Worm (Caenorhabditis elegans) whole organism, L4 larva: ENCODE results near the gene srv-24.

Experiments used
- F10B5.3 ChIP-seq: sonication (generic microtip); optimal IDR thresholded peaks from 2 replicates; lab custom pipeline; 2016; ENCODE audit warnings: mild to moderate bottlenecking, missing genetic modification characterization, missing compliant biosample characterization
- F44E2.7 ChIP-seq: fragments of 200-800 bp; sonication (Bioruptor generic); IDR thresholded peaks from 2 replicates; pipeline ENCODE4 v2.1.2; 2022; ENCODE audit warnings: missing genetic modification characterization, missing compliant biosample characterization
- Y105C5A.15 ChIP-seq: fragments of 200-800 bp; sonication (Bioruptor generic); IDR thresholded peaks from 2 replicates; pipeline ENCODE4 v1.3.6; 2022; ENCODE audit warnings: missing genetic modification characterization, missing compliant biosample characterization
- Y5F2A.4 ChIP-seq: fragments of 200-800 bp; sonication (Bioruptor generic); optimal IDR thresholded peaks from 2 replicates; lab custom pipeline; 2018; ENCODE audit warnings: mild to moderate bottlenecking, missing genetic modification characterization, missing compliant biosample characterization
- ZK337.2 ChIP-seq: fragments of 200-800 bp; sonication (Bioruptor generic); IDR thresholded peaks from 2 replicates; pipeline ENCODE4 v1.3.6; 2022; ENCODE audit warnings: missing genetic modification reagents, missing genetic modification characterization, missing compliant biosample characterization
- aly-2 ChIP-seq: sonication (generic microtip); optimal IDR thresholded peaks from 2 replicates; lab custom pipeline; 2018; ENCODE audit warnings: missing biosample characterization, missing genetic modification characterization
- ceh-20 ChIP-seq: fragments of 200-800 bp; sonication (Bioruptor generic); IDR thresholded peaks from 2 replicates; pipeline ENCODE4 v1.3.6; 2022; ENCODE audit warnings: missing genetic modification reagents, missing genetic modification characterization, missing compliant biosample characterization
- ceh-28 ChIP-seq: fragments of 150-350 bp; optimal IDR thresholded peaks from 2 replicates; lab custom pipeline; 2014; ENCODE audit warnings: missing biosample characterization, missing genetic modification reagents, missing genetic modification characterization
- ceh-32 ChIP-seq: sonication (generic microtip); optimal IDR thresholded peaks from 2 replicates; lab custom pipeline; 2016; ENCODE audit warnings: mild to moderate bottlenecking, missing genetic modification characterization, missing compliant biosample characterization; ENCODE audit not compliant: poor library complexity
- ceh-44 ChIP-seq: fragments of 200-800 bp; sonication (Bioruptor generic); IDR thresholded peaks from 2 replicates; pipeline ENCODE4 v1.3.6; 2022; ENCODE audit warnings: missing genetic modification reagents, missing genetic modification characterization, missing compliant biosample characterization
- daf-16 ChIP-seq, 3 experiments: sonication (generic microtip); optimal IDR thresholded peaks; 2 replicates each; lab custom pipeline; 2016 to 2017; ENCODE audit warnings: missing genetic modification characterization in 3 of 3, missing genetic modification reagents in 3 of 3, mild to moderate bottlenecking in 2 of 3, missing compliant biosample characterization in 2 of 3, missing biosample characterization in 1 of 3, moderate library complexity in 1 of 3
- duxl-1 ChIP-seq: sonication (generic microtip); optimal IDR thresholded peaks from 2 replicates; lab custom pipeline; 2016; ENCODE audit warnings: mild to moderate bottlenecking, missing genetic modification characterization, moderate library complexity, missing compliant biosample characterization; ENCODE audit not compliant: poor library complexity
- dve-1 ChIP-seq: sonication (generic microtip); optimal IDR thresholded peaks from 2 replicates; lab custom pipeline; 2017; ENCODE audit warnings: antibody characterized with exemption, mild to moderate bottlenecking, missing genetic modification characterization, missing compliant biosample characterization; ENCODE audit not compliant: insufficient read depth
- hif-1 ChIP-seq, 2 experiments: sonication (generic microtip); optimal IDR thresholded peaks; 2 replicates each; lab custom pipeline; 2016 to 2017; ENCODE audit warnings: missing compliant biosample characterization in 2 of 2, missing genetic modification characterization in 2 of 2, missing genetic modification reagents in 2 of 2, missing genotype in 2 of 2, mild to moderate bottlenecking in 1 of 2
- hlh-11 ChIP-seq: fragments of 200-800 bp; sonication (Bioruptor generic); optimal IDR thresholded peaks from 2 replicates; lab custom pipeline; 2018; ENCODE audit warnings: mild to moderate bottlenecking, missing genetic modification characterization, missing compliant biosample characterization
- jun-1 ChIP-seq: fragments of 150-350 bp; optimal IDR thresholded peaks from 2 replicates; lab custom pipeline; 2014; ENCODE audit warnings: missing biosample characterization, missing genetic modification reagents, missing genetic modification characterization
- lin-1 ChIP-seq: fragments of 200-800 bp; sonication (Bioruptor generic); IDR thresholded peaks from 2 replicates; pipeline ENCODE4 v1.3.6; 2022; ENCODE audit warnings: missing genetic modification reagents, missing genetic modification characterization, missing compliant biosample characterization
- lin-15B ChIP-seq: fragments of 150-350 bp; sonication (generic microtip); optimal IDR thresholded peaks from 3 replicates; lab custom pipeline; 2014; ENCODE audit warnings: missing biosample characterization, missing genetic modification characterization
- lin-29 ChIP-seq: fragments of 200-800 bp; sonication (Bioruptor generic); IDR thresholded peaks from 2 replicates; pipeline ENCODE4 v1.3.6; 2022; ENCODE audit warnings: missing genetic modification reagents, missing genetic modification characterization, missing compliant biosample characterization
- lin-38 ChIP-seq: fragments of 200-800 bp; sonication (Bioruptor generic); IDR thresholded peaks from 2 replicates; pipeline ENCODE4 v1.3.6; 2022; ENCODE audit warnings: missing genetic modification reagents, missing genetic modification characterization, missing compliant biosample characterization
- mes-2 ChIP-seq: sonication (generic microtip); optimal IDR thresholded peaks from 2 replicates; lab custom pipeline; 2016; ENCODE audit warnings: missing genotype, mild to moderate bottlenecking, missing genetic modification characterization, missing compliant biosample characterization; ENCODE audit not compliant: poor library complexity, severe bottlenecking
- mxl-2 ChIP-seq: fragments of 200-800 bp; sonication (Bioruptor generic); conservative IDR thresholded peaks from 2 replicates; pipeline ENCODE4 v1.3.6; 2022; ENCODE audit warnings: missing genetic modification reagents, missing genetic modification characterization, missing compliant biosample characterization
- nhr-10 ChIP-seq: fragments of 150-350 bp; optimal IDR thresholded peaks from 2 replicates; lab custom pipeline; 2014; ENCODE audit warnings: missing biosample characterization, missing genetic modification characterization
- nhr-102 ChIP-seq: sonication (generic microtip); optimal IDR thresholded peaks from 2 replicates; lab custom pipeline; 2016; ENCODE audit warnings: mild to moderate bottlenecking, missing genetic modification characterization, moderate library complexity, missing compliant biosample characterization
- nhr-237 ChIP-seq: sonication (generic microtip); optimal IDR thresholded peaks from 2 replicates; lab custom pipeline; 2017; ENCODE audit warnings: missing biosample characterization, missing genetic modification characterization
- nhr-28 ChIP-seq: fragments of 150-350 bp; optimal IDR thresholded peaks from 2 replicates; lab custom pipeline; 2014; ENCODE audit warnings: missing biosample characterization, missing genetic modification characterization
- nhr-41 ChIP-seq: fragments of 200-800 bp; sonication (Bioruptor generic); IDR thresholded peaks from 2 replicates; pipeline ENCODE4 v1.3.6; 2022; ENCODE audit warnings: missing genetic modification reagents, missing genetic modification characterization, missing compliant biosample characterization
- nhr-48 ChIP-seq: sonication (generic microtip); optimal IDR thresholded peaks from 2 replicates; lab custom pipeline; 2016; ENCODE audit warnings: mild to moderate bottlenecking, missing genetic modification characterization, missing compliant biosample characterization
- nhr-76 ChIP-seq: fragments of 150-350 bp; optimal IDR thresholded peaks from 2 replicates; lab custom pipeline; 2014; ENCODE audit warnings: missing biosample characterization, missing genetic modification characterization
- php-3 ChIP-seq: fragments of 200-800 bp; sonication (Bioruptor generic); IDR thresholded peaks from 2 replicates; pipeline ENCODE4 v1.3.6; 2022; ENCODE audit warnings: missing genetic modification reagents, missing genetic modification characterization, missing compliant biosample characterization
- pqm-1 ChIP-seq: sonication (generic microtip); optimal IDR thresholded peaks from 2 replicates; lab custom pipeline; 2017; ENCODE audit warnings: missing biosample characterization, missing genetic modification characterization
- rbr-2 ChIP-seq: sonication (generic microtip); optimal IDR thresholded peaks from 2 replicates; lab custom pipeline; 2016; ENCODE audit warnings: missing genotype, missing genetic modification characterization, missing compliant biosample characterization
- saeg-2 ChIP-seq: fragments of 200-800 bp; sonication (Bioruptor generic); IDR thresholded peaks from 2 replicates; pipeline ENCODE4 v1.3.6; 2022; ENCODE audit warnings: missing genetic modification reagents, missing genetic modification characterization, missing compliant biosample characterization
- sdz-12 ChIP-seq: fragments of 200-800 bp; sonication (Bioruptor generic); optimal IDR thresholded peaks from 2 replicates; lab custom pipeline; 2018; ENCODE audit warnings: mild to moderate bottlenecking, missing genetic modification characterization, missing compliant biosample characterization
- snpc-1.2 ChIP-seq: fragments of 200-800 bp; sonication (Bioruptor generic); IDR thresholded peaks from 2 replicates; pipeline ENCODE4 v1.3.6; 2022; ENCODE audit warnings: missing genetic modification reagents, missing genetic modification characterization, missing compliant biosample characterization
- snpc-4 ChIP-seq: fragments of 150-350 bp; optimal IDR thresholded peaks from 2 replicates; lab custom pipeline; 2014; ENCODE audit warnings: missing biosample characterization, missing genetic modification characterization
- unc-39 ChIP-seq: sonication (generic microtip); optimal IDR thresholded peaks from 2 replicates; lab custom pipeline; 2017; ENCODE audit warnings: missing biosample characterization, missing genetic modification characterization
- unc-62 ChIP-seq, 3 experiments: fragments of 150-350 bp in 1 of 3; sonication (generic microtip); optimal IDR thresholded peaks in 2 of 3; peaks in 1 of 3; 1 replicate in 1 of 3; 2 replicates in 2 of 3; lab custom pipeline; 2014 to 2017; ENCODE audit warnings: missing biosample characterization in 3 of 3, missing genetic modification characterization in 3 of 3, missing genetic modification reagents in 3 of 3, missing genotype in 1 of 3
- zag-1 ChIP-seq: fragments of 150-350 bp; optimal IDR thresholded peaks from 2 replicates; lab custom pipeline; 2014; ENCODE audit warnings: missing biosample characterization, missing genetic modification characterization
- zip-11 ChIP-seq: fragments of 200-800 bp; sonication (Bioruptor generic); IDR thresholded peaks from 2 replicates; pipeline ENCODE4 v1.3.6; 2022; ENCODE audit warnings: missing genetic modification characterization, missing compliant biosample characterization

srv-24 gene

DNA sequence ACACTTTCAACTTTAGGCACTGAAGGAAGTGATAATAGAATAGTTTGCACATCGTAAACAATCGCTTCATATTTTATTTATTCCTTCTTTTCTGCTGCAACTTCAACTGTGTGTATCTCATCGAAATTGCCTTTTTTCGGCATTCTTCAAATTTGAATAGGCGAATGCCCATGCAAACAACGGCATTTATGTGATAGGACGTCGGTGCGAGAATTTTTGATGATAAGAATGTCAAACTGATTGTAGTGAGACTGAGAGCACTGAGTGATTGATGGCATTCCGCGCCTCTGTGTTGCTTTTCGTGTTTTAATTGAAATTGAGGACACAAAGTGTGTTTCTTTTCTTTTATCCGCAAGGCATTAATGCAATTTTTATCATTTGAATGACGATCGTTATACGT, 40.1 kb upstream of the srv-24 start (continued):
- TF ChIP-seq saeg-2 (GFP tag; lab: Robert Waterston, UW) (no peak), Y5F2A.4 (GFP tag; lab: Kevin White, UChicago) (no peak), F10B5.3 (tag; lab: Kevin White, UChicago) (no peak), nhr-102 (tag; lab: Kevin White, UChicago) (no peak), ceh-32 (tag; lab: Kevin White, UChicago) (no peak), hlh-11 (tag; lab: Kevin White, UChicago) (peak; percentile 63), nhr-76 (tag; lab: Kevin White, UChicago) (no peak), lin-15B (tag; lab: Kevin White, UChicago) (no peak), nhr-48 (tag; lab: Kevin White, UChicago) (no peak), sdz-12 (GFP tag; lab: Kevin White, UChicago) (no peak), ceh-28 (tag; lab: Kevin White, UChicago) (no peak), snpc-1.2 (no peak), nhr-237 (tag; lab: Kevin White, UChicago) (no peak), rbr-2 (no peak), snpc-4 (tag; lab: Kevin White, UChicago) (no peak), aly-2 (tag; lab: Kevin White, UChicago) (no peak), ceh-44 (GFP tag; lab: Robert Waterston, UW) (no peak), zip-11 (GFP tag; lab: Robert Waterston, UW) (no peak), ceh-20 (GFP tag; lab: Robert Waterston, UW) (peak; percentile 69; the same call in 1 of the 2 replicates), F44E2.7 (no peak), nhr-41 (GFP tag; lab: Robert Waterston, UW) (no peak), lin-38 (no peak), duxl-1 (tag; lab: Kevin White, UChicago) (no peak), ZK337.2 (no peak), daf-16 (GFP tag; optimal IDR thresholded peaks at IDR 0.05; lab: Kevin White, UChicago) (no peak), daf-16 (tag; optimal IDR thresholded peaks at IDR 0.05; lab: Kevin White, UChicago) (peak; percentile 64), Y105C5A.15 (GFP tag; lab: Robert Waterston, UW) (no peak), jun-1 (tag; lab: Kevin White, UChicago) (no peak), nhr-28 (tag; lab: Kevin White, UChicago) (peak; percentile 70), unc-62 (GFP tag; optimal IDR thresholded peaks at IDR 0.05 in 1 of 2; lab: Kevin White, UChicago) (no peak), unc-62 (tag; optimal IDR thresholded peaks at IDR 0.05; lab: Kevin White, UChicago) (no peak), dve-1 (tag; lab: Kevin White, UChicago) (peak; percentile 55), hif-1 (tag; optimal IDR thresholded peaks at IDR 0.05; lab: Kevin White, UChicago) (no peak), lin-29 (GFP tag; lab: Robert Waterston, UW) (no peak), lin-1 (GFP tag; lab: Robert Waterston, UW) (no peak), nhr-10 (tag; lab: Kevin White, UChicago) (no peak), mes-2 (tag; lab: Kevin White, UChicago) (peak; percentile 7), mxl-2 (GFP tag; lab: Robert Waterston, UW) (no peak), unc-39 (no peak), zag-1 (tag; lab: Kevin White, UChicago) (no peak), pqm-1 (peak; percentile 91), php-3 (GFP tag; lab: Robert Waterston, UW) (peak; percentile 78)

DNA sequence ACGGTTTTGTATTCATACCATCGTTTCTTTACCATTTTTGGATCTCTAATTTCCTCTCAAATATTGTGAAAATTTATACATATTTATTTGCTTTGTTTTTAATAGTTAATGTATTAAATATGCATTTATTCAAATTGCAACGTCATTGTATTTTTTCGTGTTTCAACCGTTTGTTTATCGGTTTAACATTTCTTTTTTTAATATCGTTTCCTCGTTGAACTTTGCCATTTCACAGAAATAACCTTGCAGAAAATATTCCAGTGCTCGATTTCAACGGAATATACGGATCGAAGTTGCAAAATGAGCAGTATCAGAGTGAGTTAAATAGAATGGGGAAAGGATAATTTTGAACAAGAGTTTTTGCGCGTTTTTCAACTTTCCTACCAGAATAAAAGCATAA, 38.7 kb upstream of the srv-24 start, which contains the start of gene seu-1:
seu-1 (plus strand) TSS at position 301 of the 400 bp plus-strand sequence.
- TF ChIP-seq rbr-2 = no peak
- TF ChIP-seq snpc-1.2 = 0 out of 2 replicates have a peak, but pooled peaks have one; percentile 7
